Worm (Caenorhabditis elegans): ENCODE results near the gene pdfr-1.
"Not testable (repeated sequence)": the region's sequence is repeated elsewhere in the genome, so short reads cannot be mapped to it uniquely, and the experiment has no call there.

Gene pdfr-1

DNA sequence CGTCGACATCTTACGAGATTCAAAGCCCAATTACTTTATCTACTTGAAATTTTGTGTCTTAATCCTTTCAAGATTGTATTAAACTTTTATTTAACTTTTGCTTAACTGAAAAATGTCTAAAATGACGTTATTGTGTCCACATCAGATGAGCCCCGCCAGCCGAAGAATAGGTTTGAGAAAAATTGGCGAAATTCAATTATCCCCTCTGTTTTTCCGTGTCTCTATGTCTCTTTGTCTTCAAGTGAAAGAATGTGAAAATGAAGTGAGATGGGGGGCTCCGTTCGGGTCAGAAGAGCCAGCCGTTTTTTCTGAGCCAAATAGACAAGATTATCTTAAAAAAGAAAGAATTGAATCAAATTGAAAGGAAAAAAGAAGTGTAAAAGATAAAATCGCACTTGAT, 25.4 kb upstream of the pdfr-1 start:
- TF ChIP-seq hsf-1 (GFP tag; IDR thresholded peaks at IDR 0.05) (no peak), ekl-4 (GFP tag; IDR thresholded peaks at IDR 0.05) (no peak)

DNA sequence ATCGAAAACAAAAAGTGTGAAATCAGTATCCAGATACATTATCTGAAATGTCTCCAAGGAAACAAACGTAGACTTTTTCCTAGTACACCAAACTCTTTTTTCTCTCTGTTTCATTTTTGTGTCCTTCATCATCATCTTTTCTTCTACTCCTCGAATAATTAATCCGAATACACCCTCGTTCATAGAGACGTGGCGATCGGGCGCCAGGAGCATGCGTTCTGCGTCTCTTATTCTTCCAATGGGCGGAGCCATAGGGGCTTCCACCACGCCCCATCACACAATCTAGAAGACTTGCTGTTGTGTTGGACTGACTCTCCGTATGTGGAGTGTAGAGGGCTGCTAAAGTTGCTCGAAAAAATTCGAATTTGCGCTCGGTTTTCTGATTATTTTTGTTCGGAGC, 23.6 kb upstream of the pdfr-1 start, which contains the start of gene rbf-1:
Gene rbf-1 (plus strand): TSS at position 301 of the 400 bp plus-strand sequence.
- no peak for TF ChIP-seq nhr-27 (tag; optimal IDR thresholded peaks at IDR 0.05)
- no peak for TF ChIP-seq somi-1 (GFP tag; optimal IDR thresholded peaks at IDR 0.05)
- TF ChIP-seq die-1 (tag; optimal IDR thresholded peaks at IDR 0.05) = no peak
- TF ChIP-seq dox-1 (GFP tag; IDR thresholded peaks at IDR 0.05) = no peak
- TF ChIP-seq F23B12.7 (tag; optimal IDR thresholded peaks at IDR 0.05; ENCODE audit: insufficient read depth) = no peak
- no peak for TF ChIP-seq lsy-27 (tag; optimal IDR thresholded peaks at IDR 0.05; ENCODE audit: borderline replicate concordance, insufficient read depth)
- TF ChIP-seq ZK185.1 (tag; optimal IDR thresholded peaks at IDR 0.05; ENCODE audit: poor library complexity, severe bottlenecking) = no peak
- no peak for TF ChIP-seq unc-62 (GFP tag; optimal IDR thresholded peaks at IDR 0.05)
- no peak for TF ChIP-seq nhr-179 (tag; optimal IDR thresholded peaks at IDR 0.05)
- TF ChIP-seq ztf-6 (GFP tag; IDR thresholded peaks at IDR 0.05) = no peak
- no peak for TF ChIP-seq F52B5.7 (tag; optimal IDR thresholded peaks at IDR 0.05)

DNA sequence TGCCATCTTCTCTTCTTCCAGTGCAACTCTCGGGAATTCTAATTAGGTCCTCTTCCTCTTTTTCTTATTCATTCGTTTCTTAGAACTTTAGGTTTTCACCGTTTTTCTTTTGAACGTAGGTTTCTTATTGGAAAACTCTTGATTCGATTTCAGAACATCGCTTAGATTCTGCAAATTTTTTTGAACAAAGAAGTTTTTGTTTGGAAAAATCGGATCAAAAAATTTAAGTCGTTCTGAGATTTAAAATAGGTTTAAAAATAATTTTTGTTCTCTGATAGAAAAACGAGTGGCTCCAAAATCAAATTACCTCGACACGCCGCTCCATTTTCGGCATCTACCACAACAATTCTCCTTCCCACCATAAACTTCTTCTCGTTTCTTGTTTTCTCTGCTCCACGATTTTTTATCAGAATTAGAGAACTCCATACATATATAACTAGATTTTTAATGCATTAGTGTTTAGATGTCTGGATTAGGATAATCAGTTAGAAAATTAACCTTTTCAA, 18.9 kb upstream of the pdfr-1 start:
- TF ChIP-seq lin-35 (GFP tag; optimal IDR thresholded peaks at IDR 0.05) (no peak), nfya-1 (tag; optimal IDR thresholded peaks at IDR 0.05; ENCODE audit: borderline replicate concordance, insufficient read depth) (no peak), tbx-9 (tag; optimal IDR thresholded peaks at IDR 0.05; ENCODE audit: borderline replicate concordance) (no peak), sdz-38 (tag; optimal IDR thresholded peaks at IDR 0.05) (no peak), attf-3 (GFP tag; conservative IDR thresholded peaks at IDR 0.05) (no peak), aptf-3 (GFP tag; IDR thresholded peaks at IDR 0.05) (no peak), Y95B8A.8 (GFP tag; IDR thresholded peaks at IDR 0.05) (no peak), snpc-3.4 (tag; optimal IDR thresholded peaks at IDR 0.05) (no peak), let-526 (GFP tag; IDR thresholded peaks at IDR 0.05) (no peak), him-1 (tag; optimal IDR thresholded peaks at IDR 0.05) (no peak), atf-7 (tag; optimal IDR thresholded peaks at IDR 0.05) (no peak)

DNA sequence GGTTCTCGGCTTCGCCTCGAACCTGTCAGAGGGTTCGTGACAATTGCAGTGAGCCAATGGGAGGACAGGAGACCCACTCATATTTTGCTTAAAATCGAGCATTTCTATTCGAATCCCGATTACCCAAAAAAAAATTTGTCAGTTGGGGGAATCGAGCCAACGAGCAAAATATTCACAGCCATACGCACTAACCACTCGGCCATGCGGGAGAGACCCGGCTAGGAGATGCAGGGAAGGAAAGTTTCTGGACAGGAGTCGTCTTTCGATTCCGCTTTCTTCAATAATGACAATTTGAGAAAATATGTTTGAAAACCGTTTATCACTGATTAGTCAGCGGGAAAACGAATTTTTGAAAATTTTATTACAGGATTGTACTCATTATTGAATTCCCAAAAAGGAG, 9.8 kb upstream of the pdfr-1 start:
- TF ChIP-seq ceh-58 (GFP tag; IDR thresholded peaks at IDR 0.05) (0 out of 2 replicates have a peak, but pooled peaks have one; percentile 66), Y53G8AR.9 (GFP tag; conservative IDR thresholded peaks at IDR 0.05) (peak; percentile 59; the same call in 1 of the 2 replicates), attf-3 (GFP tag; conservative IDR thresholded peaks at IDR 0.05) (peak; percentile 59), K11D2.4 (GFP tag; IDR thresholded peaks at IDR 0.05) (0 out of 2 replicates have a peak, but pooled peaks have one; percentile 29), cebp-2 (GFP tag; IDR thresholded peaks at IDR 0.05) (0 out of 2 replicates have a peak, but pooled peaks have one; percentile 67), B0261.1 (tag; optimal IDR thresholded peaks at IDR 0.05) (peak; percentile 66), egl-44 (GFP tag; IDR thresholded peaks at IDR 0.05) (peak; percentile 82; the same call in 1 of the 2 replicates), ceh-100 (GFP tag; IDR thresholded peaks at IDR 0.05) (peak; percentile 53; the same call in 1 of the 2 replicates), ztf-25 (GFP tag; IDR thresholded peaks at IDR 0.05) (0 out of 2 replicates have a peak, but pooled peaks have one; percentile 70), egrh-3 (GFP tag; IDR thresholded peaks at IDR 0.05) (peak; percentile 35; the same call in 1 of the 2 replicates), mcd-1 (GFP tag; IDR thresholded peaks at IDR 0.05) (peak; percentile 47), Y56A3A.18 (GFP tag; IDR thresholded peaks at IDR 0.05) (peak; percentile 81; the same call in 1 of the 2 replicates), hmg-1.2 (GFP tag; IDR thresholded peaks at IDR 0.05) (peak; percentile 80), aptf-3 (GFP tag; IDR thresholded peaks at IDR 0.05) (0 out of 2 replicates have a peak, but pooled peaks have one; percentile 81), rpc-1 (tag; optimal IDR thresholded peaks at IDR 0.05) (peak; percentile 60), D2030.7 (GFP tag; IDR thresholded peaks at IDR 0.05) (peak; percentile 21; the same call in 1 of the 2 replicates), tbp1 (GFP tag; optimal IDR thresholded peaks at IDR 0.05) (peak; percentile 85), ztf-28 (GFP tag; IDR thresholded peaks at IDR 0.05) (0 out of 2 replicates have a peak, but pooled peaks have one; percentile 58)
- not testable (repeated sequence) for TF ChIP-seq rpc-1 (optimal IDR thresholded peaks at IDR 0.05)

All from whole organism, young adult.